Fruit fly (Drosophila melanogaster) ovary, adult (tissue): ENCODE data around the gene CG2157.

Experiments
- CG17801 ChIP-seq: fragments of 200-800 bp; optimal IDR thresholded peaks from 2 replicates; lab custom pipeline; 2019; ENCODE audit warnings: missing biosample characterization, mild to moderate bottlenecking, missing genetic modification characterization, moderate library complexity; ENCODE audit not compliant: partially characterized antibody

Gene CG2157

dm6 chrX:10846972-10847435, 22.1 kb upstream of the CG2157 start, which contains the start of gene sbr:
Gene sbr (minus strand): TSS chrX:10847092.
- TF ChIP-seq CG17801 (GFP tag; lab: Kevin White, UChicago) = no peak

DNA sequence GAGAGGGAATG, 21.8 kb upstream of the CG2157 start, which contains the start of gene Pgls:
TSS of gene Pgls (plus strand) at position 3 of the 11 bp plus-strand sequence.
- TF ChIP-seq CG17801 (GFP tag; lab: Kevin White, UChicago) = no peak

- TF ChIP-seq CG17801 (GFP tag; lab: Kevin White, UChicago) = no peak
Observed at dm6 chrX:10847447-10847846, 21.6 kb upstream of the CG2157 start.

DNA sequence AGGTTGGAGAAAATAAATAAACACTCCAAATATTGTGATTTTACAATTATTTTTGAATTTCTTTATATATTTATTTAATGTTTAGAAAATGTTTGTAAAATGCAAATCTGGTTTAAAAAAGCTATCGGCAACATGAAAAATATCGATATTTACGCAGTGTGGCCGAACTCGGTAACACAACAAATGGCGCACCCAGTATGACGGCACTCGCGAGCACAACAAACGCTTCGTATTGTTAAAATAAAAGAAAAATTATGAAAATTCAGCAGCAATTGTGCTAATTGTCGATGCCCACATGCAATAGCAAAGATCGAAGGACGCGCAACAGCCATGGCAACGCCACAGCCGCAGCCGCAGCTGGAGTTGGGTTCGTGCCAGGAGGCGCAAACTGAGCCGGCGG, 20.5 kb upstream of the CG2157 start, which contains the start of gene CG2202:
TSS of gene CG2202 (plus strand) at position 193 of the 400 bp plus-strand sequence.
- peak; percentile 35 for TF ChIP-seq CG17801 (GFP tag; lab: Kevin White, UChicago)

DNA sequence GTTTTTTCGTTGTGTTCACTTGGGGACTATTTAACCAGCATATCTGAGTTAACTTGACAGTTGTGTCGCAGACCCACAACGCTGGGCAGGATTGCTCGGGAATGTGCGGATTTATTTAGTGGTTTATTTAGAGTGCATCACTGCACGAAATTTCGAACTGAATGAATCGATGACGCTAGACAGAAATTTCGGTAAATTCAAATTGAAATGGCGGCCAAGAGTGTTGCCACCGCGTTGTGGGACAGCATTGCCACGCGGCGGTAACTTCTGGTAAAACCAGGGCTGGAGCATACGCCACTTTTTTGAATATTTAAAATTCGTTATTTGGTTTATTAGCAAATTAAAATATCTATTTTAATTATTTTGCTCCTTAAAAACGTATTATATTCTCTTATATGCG, 14.4 kb upstream of the CG2157 start, which contains the start of gene feo:
TSS of gene feo (minus strand) at position 184 of the 400 bp plus-strand sequence.
- TF ChIP-seq CG17801 (GFP tag; lab: Kevin White, UChicago) = no peak

dm6 chrX:10857376-10857775, 11.7 kb upstream of the CG2157 start, which contains the start of the genes sofe and CG2186:
Gene sofe (minus strand): TSS chrX:10857413.
Gene CG2186 (plus strand): TSS chrX:10857655.
- TF ChIP-seq CG17801 (GFP tag; lab: Kevin White, UChicago) = peak; percentile 63

- TF ChIP-seq CG17801 (GFP tag; lab: Kevin White, UChicago) = no peak
Observed at dm6 chrX:10857853-10858252, 11.2 kb upstream of the CG2157 start.

- TF ChIP-seq CG17801 (GFP tag; lab: Kevin White, UChicago) = no peak
Observed at dm6 chrX:10865580-10866331, 3.3 kb upstream of the CG2157 start.

- TF ChIP-seq CG17801 (GFP tag; lab: Kevin White, UChicago) = no peak
Observed at dm6 chrX:10867692-10868091, 1.4 kb upstream of the CG2157 start.

dm6 chrX:10876451-10876850, 7.4 kb downstream of the CG2157 start:
- TF ChIP-seq CG17801 (GFP tag; lab: Kevin White, UChicago) = no peak

DNA sequence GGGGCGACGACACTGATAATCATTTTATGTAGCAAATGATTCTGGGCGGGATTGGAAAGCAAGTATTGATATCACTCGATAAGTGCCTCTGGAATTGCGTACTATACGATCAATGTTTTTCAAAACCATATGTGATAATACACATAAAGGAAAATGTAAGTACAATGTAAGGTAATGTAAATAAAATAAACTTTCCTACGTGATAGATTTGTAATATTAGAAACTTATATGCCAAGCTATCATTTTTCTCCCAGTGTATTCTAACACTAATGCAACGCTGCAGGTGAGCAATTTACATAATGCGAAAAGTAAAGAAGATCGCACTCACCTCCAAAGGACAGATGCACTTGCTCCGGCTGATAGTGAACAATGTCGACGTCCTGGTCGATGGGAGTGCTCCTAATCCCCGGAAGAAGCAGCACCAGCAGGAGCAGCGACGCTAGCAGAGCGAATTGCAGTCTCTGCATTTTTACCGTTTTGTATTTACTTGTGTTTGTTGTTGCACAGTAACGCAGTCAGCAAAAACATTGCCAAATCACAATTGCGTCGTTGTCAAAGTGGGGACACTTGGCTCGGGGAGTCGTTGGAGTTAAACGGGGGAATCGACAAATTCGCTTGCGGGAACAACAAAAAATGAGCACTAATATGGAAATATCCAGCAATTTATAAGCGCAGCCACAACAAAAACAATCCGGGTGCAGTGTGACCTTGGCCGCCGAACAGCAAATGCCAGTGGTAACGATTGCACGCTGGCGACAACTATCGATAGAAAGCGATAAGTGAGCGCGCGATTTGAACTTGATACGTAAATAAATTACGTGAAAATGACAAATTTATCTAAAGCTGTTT, 8.2 kb downstream of the CG2157 start, which contains the start of gene CG1637:
TSS of gene CG1637 (minus strand) at position 807 of the 849 bp plus-strand sequence.
- peak; percentile 9 for TF ChIP-seq CG17801 (GFP tag; lab: Kevin White, UChicago)

DNA sequence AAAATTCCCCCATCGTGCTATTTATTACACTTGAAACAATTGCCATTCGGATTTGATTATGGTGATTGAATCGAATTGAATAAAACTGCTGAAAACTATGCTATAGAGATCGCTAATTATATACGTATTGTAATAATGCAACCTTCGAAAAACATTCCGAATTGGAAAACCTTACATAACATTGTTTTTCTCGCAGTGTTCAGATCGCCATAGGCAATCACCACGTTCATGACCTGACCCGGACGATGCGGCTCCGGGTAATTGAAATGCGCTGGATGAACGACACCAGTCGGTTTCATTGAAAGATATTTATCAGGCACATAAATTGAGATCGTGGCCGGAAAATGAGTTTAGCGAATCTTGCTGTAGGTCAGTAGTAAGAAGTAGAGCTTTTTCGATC, 13.7 kb downstream of the CG2157 start:
- no peak for TF ChIP-seq CG17801 (GFP tag; lab: Kevin White, UChicago)

DNA sequence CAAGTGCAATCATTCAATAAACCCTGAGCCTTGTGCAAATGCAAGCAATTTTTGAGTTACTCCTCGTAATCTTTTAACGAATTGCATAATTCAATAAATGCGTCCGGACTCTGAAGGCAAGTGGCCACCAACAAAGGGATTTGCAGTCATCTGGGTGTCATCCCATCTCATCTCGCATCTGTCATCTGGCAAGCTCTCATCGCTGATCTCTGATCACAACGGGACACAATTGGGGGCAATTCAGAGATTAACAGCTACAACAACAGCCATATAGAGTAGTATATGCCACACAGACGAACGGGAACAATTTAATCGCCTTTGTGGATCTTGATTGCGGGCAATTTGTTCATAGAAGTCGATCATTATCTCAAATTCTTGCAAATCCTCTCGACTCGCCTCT, 14.7 kb downstream of the CG2157 start:
- no peak for TF ChIP-seq CG17801 (GFP tag; lab: Kevin White, UChicago)

dm6 chrX:10886418-10886817, 17.3 kb downstream of the CG2157 start:
- no peak for TF ChIP-seq CG17801 (GFP tag; lab: Kevin White, UChicago)

DNA sequence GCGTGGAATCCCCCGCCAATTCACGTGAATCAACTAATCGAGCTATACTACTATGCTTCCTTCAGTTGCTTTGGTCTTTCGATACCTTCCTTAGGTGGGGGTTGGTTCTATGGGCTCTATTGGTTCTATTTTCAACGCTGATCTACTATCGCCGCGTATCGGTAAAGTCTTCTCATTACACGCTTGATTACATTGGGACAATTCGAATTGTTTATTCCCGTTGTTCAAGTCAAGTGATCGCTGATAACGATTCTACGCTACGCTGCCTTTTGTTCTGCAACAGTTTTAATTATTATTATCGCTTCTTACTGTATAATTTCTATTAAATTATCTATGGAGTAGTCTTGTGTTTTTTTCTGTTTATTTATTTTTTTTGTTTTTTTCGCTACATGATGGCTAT, 18.6 kb downstream of the CG2157 start:
- no peak for TF ChIP-seq CG17801 (GFP tag; lab: Kevin White, UChicago)
